Fruit fly (Drosophila melanogaster) whole organism, embryonic: Measurements from ENCODE around the gene bmm.
A peak's percentile ranks its signal among the peaks of the same experiment; 100 is the strongest.

Experiments used
- Bgb ChIP-seq: fragments of 200-800 bp; sonication (Bioruptor generic); IDR thresholded peaks from 2 replicates; pipeline ENCODE4 v1.3.6; 2022; ENCODE audit warnings: missing biosample characterization, missing genetic modification characterization; ENCODE audit not compliant: partially characterized antibody
- CG10267 ChIP-seq: fragments of 200-800 bp; sonication (Bioruptor generic); optimal IDR thresholded peaks from 2 replicates; lab custom pipeline; 2018; ENCODE audit warnings: missing biosample characterization, mild to moderate bottlenecking, missing genetic modification characterization, moderate library complexity
- CG10431 ChIP-seq: fragments of 200-800 bp; sonication (Bioruptor generic); optimal IDR thresholded peaks from 3 replicates; lab custom pipeline; 2018; ENCODE audit warnings: missing biosample characterization, mild to moderate bottlenecking, missing genetic modification characterization
- CG11085 ChIP-seq: fragments of 200-800 bp; sonication (Bioruptor generic); IDR thresholded peaks from 2 replicates; pipeline ENCODE4 v1.3.6; 2022; ENCODE audit warnings: missing biosample characterization, missing genetic modification characterization
- CG12236 ChIP-seq: fragments of 200-800 bp; sonication (Bioruptor generic); optimal IDR thresholded peaks from 2 replicates; lab custom pipeline; 2016; ENCODE audit warnings: missing biosample characterization, missing genetic modification characterization
- CG12299 ChIP-seq: fragments of 200-800 bp; sonication (Bioruptor generic); optimal IDR thresholded peaks from 2 replicates; lab custom pipeline; 2018; ENCODE audit warnings: missing biosample characterization, mild to moderate bottlenecking, missing genetic modification characterization
- CG13296 ChIP-seq: fragments of 200-800 bp; sonication (Bioruptor generic); optimal IDR thresholded peaks from 3 replicates; lab custom pipeline; 2018; ENCODE audit warnings: missing biosample characterization, mild to moderate bottlenecking, missing genetic modification characterization
- CG15514 ChIP-seq: fragments of 200-800 bp; sonication (Bioruptor generic); optimal IDR thresholded peaks from 3 replicates; lab custom pipeline; 2017; ENCODE audit warnings: missing biosample characterization, missing genetic modification characterization, mild to moderate bottlenecking, moderate library complexity, missing genetic modification reagents
- CG15601 ChIP-seq: fragments of 200-800 bp; sonication (Bioruptor generic); optimal IDR thresholded peaks from 3 replicates; lab custom pipeline; 2019; ENCODE audit warnings: missing biosample characterization, mild to moderate bottlenecking, missing genetic modification characterization, moderate library complexity
- CG1647 ChIP-seq: fragments of 200-800 bp; sonication (Bioruptor generic); optimal IDR thresholded peaks from 3 replicates; lab custom pipeline; 2016; ENCODE audit warnings: missing biosample characterization, missing genetic modification characterization
- CG16863 ChIP-seq: fragments of 200-800 bp; sonication (Bioruptor generic); optimal IDR thresholded peaks from 3 replicates; lab custom pipeline; 2016; ENCODE audit warnings: missing biosample characterization, missing genetic modification characterization
- CG17385 ChIP-seq: fragments of 200-800 bp; sonication (Bioruptor generic); optimal IDR thresholded peaks from 3 replicates; lab custom pipeline; 2018; ENCODE audit warnings: missing biosample characterization, mild to moderate bottlenecking, missing genetic modification characterization
- CG2129 ChIP-seq: fragments of 200-800 bp; sonication (Bioruptor generic); IDR thresholded peaks from 2 replicates; pipeline ENCODE4 v1.3.6; 2022; ENCODE audit warnings: missing biosample characterization, missing genetic modification characterization; ENCODE audit not compliant: partially characterized antibody
- CG31441 ChIP-seq: fragments of 200-800 bp; sonication (Bioruptor generic); IDR thresholded peaks from 2 replicates; pipeline ENCODE4 v1.3.6; 2022; ENCODE audit warnings: missing biosample characterization, missing genetic modification characterization
- CG42726 ChIP-seq: fragments of 200-800 bp; sonication (Bioruptor generic); IDR thresholded peaks from 2 replicates; pipeline ENCODE4 v1.3.6; 2022; ENCODE audit warnings: missing biosample characterization, missing genetic modification characterization; ENCODE audit not compliant: partially characterized antibody
- CG4282 ChIP-seq: fragments of 200-800 bp; sonication (Bioruptor generic); optimal IDR thresholded peaks from 2 replicates; lab custom pipeline; 2016; ENCODE audit warnings: missing biosample characterization, missing genetic modification characterization
- CG6272 ChIP-seq: fragments of 200-800 bp; sonication (Bioruptor generic); IDR thresholded peaks from 2 replicates; pipeline ENCODE4 v1.3.6; 2022; ENCODE audit warnings: missing biosample characterization, missing genetic modification characterization
- CG7372 ChIP-seq: fragments of 200-800 bp; sonication (Bioruptor generic); IDR thresholded peaks from 2 replicates; pipeline ENCODE4 v1.3.6; 2022; ENCODE audit warnings: missing biosample characterization, missing genetic modification characterization
- CG7745 ChIP-seq: fragments of 200-800 bp; sonication (Bioruptor generic); optimal IDR thresholded peaks from 2 replicates; lab custom pipeline; 2018; ENCODE audit warnings: missing biosample characterization, mild to moderate bottlenecking, missing genetic modification characterization, moderate library complexity
- CG8089 ChIP-seq: fragments of 200-800 bp; sonication (Bioruptor generic); optimal IDR thresholded peaks from 3 replicates; lab custom pipeline; 2016; ENCODE audit warnings: missing biosample characterization, missing genetic modification characterization
- CG9727 ChIP-seq: fragments of 200-800 bp; sonication (Bioruptor generic); optimal IDR thresholded peaks from 3 replicates; lab custom pipeline; 2017; ENCODE audit warnings: missing biosample characterization, mild to moderate bottlenecking, missing genetic modification characterization
- Chrac-16 ChIP-seq: fragments of 200-800 bp; sonication (Bioruptor generic); optimal IDR thresholded peaks from 3 replicates; lab custom pipeline; 2016; ENCODE audit warnings: missing biosample characterization, missing genetic modification characterization
- Dfd ChIP-seq, 2 experiments: fragments of >200 bp; optimal IDR thresholded peaks; 2 replicates each; lab custom pipeline; 2017; ENCODE audit warnings: missing biosample characterization in 2 of 2, missing genetic modification characterization in 2 of 2
- Dip2 ChIP-seq: fragments of 200-800 bp; sonication (Bioruptor generic); IDR thresholded peaks from 2 replicates; pipeline ENCODE4 v1.3.6; 2022; ENCODE audit warnings: missing biosample characterization, missing genetic modification characterization
- Doc2 ChIP-seq: fragments of 200-800 bp; sonication (Bioruptor generic); IDR thresholded peaks from 2 replicates; pipeline ENCODE4 v1.3.6; 2022; ENCODE audit warnings: missing biosample characterization, missing genetic modification characterization
- E2f1 ChIP-seq: fragments of 200-800 bp; sonication (Bioruptor generic); IDR thresholded peaks from 2 replicates; pipeline ENCODE4 v1.3.6; 2022; ENCODE audit warnings: missing biosample characterization, missing genetic modification characterization
- Ets97D ChIP-seq: fragments of 200-800 bp; sonication (Bioruptor generic); optimal IDR thresholded peaks from 3 replicates; lab custom pipeline; 2016; ENCODE audit warnings: missing biosample characterization, missing genetic modification characterization
- Fer2 ChIP-seq: fragments of 200-800 bp; sonication (Bioruptor generic); optimal IDR thresholded peaks from 2 replicates; lab custom pipeline; 2018; ENCODE audit warnings: missing biosample characterization, mild to moderate bottlenecking, missing genetic modification characterization, moderate library complexity
- NC2β ChIP-seq: fragments of 200-800 bp; sonication (Bioruptor generic); optimal IDR thresholded peaks from 2 replicates; lab custom pipeline; 2016; ENCODE audit warnings: missing biosample characterization, missing genetic modification characterization
- Ptx1 ChIP-seq: fragments of 200-800 bp; sonication (Bioruptor generic); IDR thresholded peaks from 2 replicates; pipeline ENCODE4 v1.3.6; 2022; ENCODE audit warnings: missing biosample characterization, missing genetic modification characterization
- Ravus ChIP-seq: fragments of 200-800 bp; sonication (Bioruptor generic); IDR thresholded peaks from 2 replicates; pipeline ENCODE4 v1.3.6; 2022; ENCODE audit warnings: missing biosample characterization, missing genetic modification characterization
- al ChIP-seq: fragments of 200-800 bp; sonication (Bioruptor generic); IDR thresholded peaks from 2 replicates; pipeline ENCODE4 v1.3.6; 2022; ENCODE audit warnings: missing biosample characterization, missing genetic modification characterization
- az2 ChIP-seq: fragments of 200-800 bp; sonication (Bioruptor generic); optimal IDR thresholded peaks from 3 replicates; lab custom pipeline; 2016; ENCODE audit warnings: missing biosample characterization, missing genetic modification characterization
- chm ChIP-seq: fragments of 200-800 bp; sonication (Bioruptor generic); IDR thresholded peaks from 2 replicates; pipeline ENCODE4 v1.3.6; 2022; ENCODE audit warnings: missing biosample characterization, missing genetic modification characterization
- dati ChIP-seq: fragments of 200-800 bp; sonication (Bioruptor generic); IDR thresholded peaks from 2 replicates; pipeline ENCODE4 v1.3.6; 2022; ENCODE audit warnings: missing biosample characterization, missing genetic modification characterization
- gce ChIP-seq: fragments of 200-800 bp; sonication (Bioruptor generic); IDR thresholded peaks from 3 replicates; pipeline ENCODE4 v1.3.6; 2022; ENCODE audit warnings: missing biosample characterization, missing genetic modification characterization
- lola ChIP-seq, 3 experiments: fragments of >200 bp in 2 of 3; fragments of 200-800 bp in 1 of 3; sonication (Bioruptor generic) in 1 of 3; optimal IDR thresholded peaks; 2 replicates each; lab custom pipeline; 2017 to 2019; ENCODE audit warnings: missing biosample characterization in 3 of 3, missing genetic modification characterization in 3 of 3, mild to moderate bottlenecking in 1 of 3, moderate library complexity in 1 of 3
- psq ChIP-seq: fragments of 200-800 bp; sonication (Bioruptor generic); optimal IDR thresholded peaks from 2 replicates; lab custom pipeline; 2017; ENCODE audit warnings: missing biosample characterization, missing genetic modification characterization
- sd ChIP-seq: fragments of 200-800 bp; sonication (Bioruptor generic); optimal IDR thresholded peaks from 3 replicates; lab custom pipeline; 2018; ENCODE audit warnings: missing biosample characterization, mild to moderate bottlenecking, missing genetic modification characterization, moderate library complexity
- sens-2 ChIP-seq: fragments of 200-800 bp; sonication (Bioruptor generic); IDR thresholded peaks from 2 replicates; pipeline ENCODE4 v1.3.6; 2022; ENCODE audit warnings: missing biosample characterization, missing genetic modification characterization
- shn ChIP-seq: fragments of 200-800 bp; sonication (Bioruptor generic); optimal IDR thresholded peaks from 3 replicates; lab custom pipeline; 2016; ENCODE audit warnings: missing biosample characterization, missing genetic modification characterization
- slbo ChIP-seq: fragments of 200-800 bp; sonication (Bioruptor generic); IDR thresholded peaks from 2 replicates; pipeline ENCODE4 v1.3.6; 2022; ENCODE audit warnings: missing biosample characterization, missing genetic modification characterization
- sr ChIP-seq: fragments of 200-800 bp; sonication (Bioruptor generic); IDR thresholded peaks from 3 replicates; pipeline ENCODE4 v1.3.6; 2022; ENCODE audit warnings: missing biosample characterization, missing genetic modification characterization
- tap ChIP-seq: fragments of 200-800 bp; optimal IDR thresholded peaks from 3 replicates; lab custom pipeline; 2019; ENCODE audit warnings: missing biosample characterization, mild to moderate bottlenecking, missing genetic modification characterization, moderate library complexity
- tgo ChIP-seq: fragments of 200-800 bp; sonication (Bioruptor generic); IDR thresholded peaks from 3 replicates; pipeline ENCODE4 v1.3.6; 2022; ENCODE audit warnings: missing biosample characterization, missing genetic modification characterization
- trh ChIP-seq: fragments of 200-800 bp; sonication (Bioruptor generic); optimal IDR thresholded peaks from 2 replicates; lab custom pipeline; 2016; ENCODE audit warnings: missing biosample characterization, missing genetic modification characterization
- ttk ChIP-seq: fragments of 200-800 bp; sonication (Bioruptor generic); IDR thresholded peaks from 2 replicates; pipeline ENCODE4 v2.1.2; 2022; ENCODE audit warnings: missing biosample characterization, missing genetic modification characterization
- usp ChIP-seq: fragments of >200 bp; optimal IDR thresholded peaks from 2 replicates; lab custom pipeline; 2017; ENCODE audit warnings: missing biosample characterization, missing genetic modification characterization
- zfh2 ChIP-seq: fragments of 200-800 bp; sonication (Bioruptor generic); optimal IDR thresholded peaks from 2 replicates; lab custom pipeline; 2016; ENCODE audit warnings: missing biosample characterization, missing genetic modification characterization

bmm gene

DNA sequence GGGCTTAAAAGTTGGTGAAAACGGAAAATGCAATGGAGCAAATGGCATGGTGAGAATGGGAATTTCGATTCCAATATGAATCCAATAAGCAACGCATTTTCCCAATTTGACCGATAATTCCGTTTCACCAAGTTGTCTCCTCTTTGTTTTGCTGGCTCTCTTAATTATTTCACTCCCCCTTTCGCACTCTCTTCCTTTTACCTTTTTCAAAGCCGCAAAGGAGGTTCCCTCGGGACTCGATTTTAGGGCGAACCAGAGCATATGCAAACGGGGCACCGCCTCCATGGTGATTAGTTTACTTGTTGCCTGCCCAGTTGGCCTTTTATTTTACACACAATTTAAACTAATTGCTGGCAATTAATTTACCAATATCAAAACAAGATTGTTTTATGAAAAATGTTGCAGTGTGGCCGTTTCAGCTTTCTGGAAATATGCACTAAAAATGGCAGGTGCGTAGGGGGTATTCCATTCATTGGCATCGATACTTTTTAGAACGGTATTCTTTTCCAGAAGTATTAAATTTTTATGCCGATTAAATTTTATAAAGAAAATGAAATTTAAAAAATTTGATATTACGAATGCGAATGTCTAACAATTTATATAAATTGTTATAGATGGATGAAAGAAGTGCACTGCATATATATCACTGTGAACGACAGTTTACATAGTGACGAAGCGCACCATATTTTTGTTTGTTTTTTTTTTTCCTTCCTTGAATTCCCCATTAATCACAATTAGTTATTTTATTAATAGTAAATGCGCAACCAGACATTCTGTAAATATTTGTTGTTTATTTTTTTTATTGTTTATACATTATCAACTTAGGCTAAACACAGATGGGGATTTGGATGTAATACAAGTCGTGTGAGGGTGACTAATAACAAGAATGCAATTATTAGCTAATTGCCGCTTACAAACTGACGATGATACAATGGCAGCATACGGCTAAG, 10.2 kb downstream of the bmm start, which contains the start of gene mop (continued):
- TF ChIP-seq Fer2 (tag; lab: Kevin White, UChicago) (no peak), Dfd (GFP tag; optimal IDR thresholded peaks at IDR 0.05; lab: Kevin White, UChicago) (no peak), shn (GFP tag; lab: Kevin White, UChicago) (no peak), usp (GFP tag; lab: Kevin White, UChicago) (no peak), slbo (GFP tag; lab: Robert Waterston, UW) (peak; percentile 63), trh (GFP tag; lab: Kevin White, UChicago) (no peak), gce (no peak), Chrac-16 (GFP tag; lab: Kevin White, UChicago) (peak; percentile 22), CG10267 (peak; percentile 26), lola (GFP tag; optimal IDR thresholded peaks at IDR 0.05; lab: Kevin White, UChicago) (peak in 1 of 3 experiments; percentile 44), az2 (GFP tag; lab: Kevin White, UChicago) (peak; percentile 32), CG2129 (GFP tag; lab: Robert Waterston, UW) (0 out of 2 replicates have a peak, but pooled peaks have one; percentile 28), CG9727 (GFP tag; lab: Kevin White, UChicago) (peak; percentile 12), E2f1 (peak; percentile 41), ttk (peak; percentile 51), sens-2 (GFP tag; lab: Robert Waterston, UW) (no peak), CG15514 (GFP tag; lab: Kevin White, UChicago) (no peak), CG6272 (GFP tag; lab: Robert Waterston, UW) (no peak), chm (GFP tag; lab: Robert Waterston, UW) (peak; percentile 72; the same call in 1 of the 2 replicates), Doc2 (no peak), NC2β (GFP tag; lab: Kevin White, UChicago) (no peak), CG17385 (no peak), CG12236 (GFP tag; lab: Kevin White, UChicago) (no peak), Dip2 (no peak), zfh2 (GFP tag; lab: Kevin White, UChicago) (no peak), CG10431 (GFP tag; lab: Kevin White, UChicago) (no peak), CG7372 (GFP tag; lab: Robert Waterston, UW) (no peak), CG42726 (GFP tag; lab: Robert Waterston, UW) (no peak), Ravus (GFP tag; lab: Robert Waterston, UW) (no peak), CG31441 (GFP tag; lab: Robert Waterston, UW) (no peak), Ptx1 (GFP tag; lab: Robert Waterston, UW) (peak; percentile 53), tgo (GFP tag; lab: Robert Waterston, UW) (peak; percentile 67; the same call in 2 of the 3 replicates), CG11085 (peak; percentile 37; the same call in 1 of the 2 replicates), al (GFP tag; lab: Robert Waterston, UW) (peak; percentile 34; the same call in 1 of the 2 replicates), CG13296 (GFP tag; lab: Kevin White, UChicago) (no peak), tap (no peak), sr (GFP tag; lab: Robert Waterston, UW) (no peak), dati (GFP tag; lab: Robert Waterston, UW) (no peak), sd (tag; lab: Kevin White, UChicago) (no peak), CG1647 (no peak), CG15601 (no peak), psq (GFP tag; lab: Kevin White, UChicago) (no peak), Bgb (GFP tag; lab: Robert Waterston, UW) (peak; percentile 14; the same call in 1 of the 2 replicates), CG4282 (GFP tag; lab: Kevin White, UChicago) (no peak), CG8089 (GFP tag; lab: Kevin White, UChicago) (no peak), CG16863 (peak; percentile 97), CG7745 (tag; lab: Kevin White, UChicago) (peak; percentile 36), CG12299 (no peak), Ets97D (GFP tag; lab: Kevin White, UChicago) (peak; percentile 44)
